Fruit fly (Drosophila melanogaster) whole organism, embryonic: ENCODE measurements around the gene CG3909.

Experiments
- B-H1 ChIP-seq: fragments of 200-800 bp; sonication (Bioruptor generic); IDR thresholded peaks from 3 replicates; pipeline ENCODE4 v1.3.6; 2022; ENCODE audit warnings: missing biosample characterization, missing genetic modification characterization
- Bdp1 ChIP-seq: fragments of 200-800 bp; sonication (Bioruptor generic); optimal IDR thresholded peaks from 3 replicates; lab custom pipeline; 2016; ENCODE audit warnings: missing biosample characterization, missing genetic modification characterization
- CG1024 ChIP-seq: fragments of 200-800 bp; sonication (Bioruptor generic); IDR thresholded peaks from 2 replicates; pipeline ENCODE4 v1.3.6; 2022; ENCODE audit warnings: missing biosample characterization, missing genetic modification characterization
- CG10979 ChIP-seq: fragments of 200-800 bp; sonication (Bioruptor generic); optimal IDR thresholded peaks from 2 replicates; lab custom pipeline; 2018; ENCODE audit warnings: missing biosample characterization, mild to moderate bottlenecking, missing genetic modification characterization, moderate library complexity
- CG12659 ChIP-seq: fragments of 200-800 bp; sonication (Bioruptor generic); optimal IDR thresholded peaks from 3 replicates; lab custom pipeline; 2017; ENCODE audit warnings: mild to moderate bottlenecking, missing biosample characterization, missing genetic modification reagents, missing genetic modification characterization
- CG13894 ChIP-seq: fragments of 200-800 bp; sonication (Bioruptor generic); optimal IDR thresholded peaks from 3 replicates; lab custom pipeline; 2018; ENCODE audit warnings: missing biosample characterization, mild to moderate bottlenecking, missing genetic modification characterization, moderate library complexity
- CG15479 ChIP-seq: fragments of 200-800 bp; sonication (Bioruptor generic); optimal IDR thresholded peaks from 3 replicates; lab custom pipeline; 2019; ENCODE audit warnings: missing biosample characterization, mild to moderate bottlenecking, missing genetic modification characterization, moderate library complexity
- CG15514 ChIP-seq: fragments of 200-800 bp; sonication (Bioruptor generic); optimal IDR thresholded peaks from 3 replicates; lab custom pipeline; 2017; ENCODE audit warnings: missing biosample characterization, missing genetic modification characterization, mild to moderate bottlenecking, moderate library complexity, missing genetic modification reagents
- CG1603 ChIP-seq: fragments of 200-800 bp; sonication (Bioruptor generic); optimal IDR thresholded peaks from 2 replicates; lab custom pipeline; 2019; ENCODE audit warnings: missing biosample characterization, mild to moderate bottlenecking, missing genetic modification characterization, moderate library complexity
- CG30403 ChIP-seq: fragments of 200-800 bp; sonication (Bioruptor generic); optimal IDR thresholded peaks from 3 replicates; lab custom pipeline; 2016; ENCODE audit warnings: missing biosample characterization, missing genetic modification characterization
- CG3065 ChIP-seq: fragments of 200-800 bp; sonication (Bioruptor generic); optimal IDR thresholded peaks from 2 replicates; lab custom pipeline; 2016; ENCODE audit warnings: missing biosample characterization, missing genetic modification characterization
- CG3281 ChIP-seq: fragments of 200-800 bp; sonication (Bioruptor generic); optimal IDR thresholded peaks from 3 replicates; lab custom pipeline; 2017; ENCODE audit warnings: missing biosample characterization, mild to moderate bottlenecking, missing genetic modification characterization
- CG42726 ChIP-seq: fragments of 200-800 bp; sonication (Bioruptor generic); IDR thresholded peaks from 2 replicates; pipeline ENCODE4 v1.3.6; 2022; ENCODE audit warnings: missing biosample characterization, missing genetic modification characterization; ENCODE audit not compliant: partially characterized antibody
- CG6175 ChIP-seq: fragments of 200-800 bp; sonication (Bioruptor generic); IDR thresholded peaks from 3 replicates; pipeline ENCODE4 v1.3.6; 2022; ENCODE audit warnings: missing biosample characterization, missing genetic modification characterization
- CG7556 ChIP-seq: fragments of 200-800 bp; sonication (Bioruptor generic); optimal IDR thresholded peaks from 2 replicates; lab custom pipeline; 2017; ENCODE audit warnings: missing biosample characterization, mild to moderate bottlenecking, missing genetic modification characterization
- CG8281 ChIP-seq: fragments of 200-800 bp; sonication (Bioruptor generic); optimal IDR thresholded peaks from 2 replicates; lab custom pipeline; 2018; ENCODE audit warnings: missing biosample characterization, mild to moderate bottlenecking, missing genetic modification characterization, moderate library complexity
- CG8944 ChIP-seq: fragments of 200-800 bp; sonication (Bioruptor generic); optimal IDR thresholded peaks from 3 replicates; lab custom pipeline; 2016; ENCODE audit warnings: missing biosample characterization, missing genetic modification characterization
- Chrac-16 ChIP-seq: fragments of 200-800 bp; sonication (Bioruptor generic); optimal IDR thresholded peaks from 3 replicates; lab custom pipeline; 2016; ENCODE audit warnings: missing biosample characterization, missing genetic modification characterization
- CoRest ChIP-seq: fragments of 200-800 bp; sonication (Bioruptor generic); optimal IDR thresholded peaks from 3 replicates; lab custom pipeline; 2018; ENCODE audit warnings: missing biosample characterization, mild to moderate bottlenecking, missing genetic modification characterization, moderate library complexity
- Gug ChIP-seq: fragments of 200-800 bp; sonication (Bioruptor generic); IDR thresholded peaks from 4 replicates; pipeline ENCODE4 v1.3.6; 2022; ENCODE audit warnings: missing biosample characterization, missing genetic modification characterization
- HLH3B ChIP-seq: fragments of 200-800 bp; sonication (Bioruptor generic); IDR thresholded peaks from 2 replicates; pipeline ENCODE4 v1.3.6; 2022; ENCODE audit warnings: missing biosample characterization, missing genetic modification characterization
- Hmr ChIP-seq: fragments of 200-800 bp; sonication (Bioruptor generic); optimal IDR thresholded peaks from 3 replicates; lab custom pipeline; 2017; ENCODE audit warnings: mild to moderate bottlenecking, missing biosample characterization, missing genetic modification reagents, missing genetic modification characterization
- NC2α ChIP-seq: fragments of 200-800 bp; sonication (Bioruptor generic); optimal IDR thresholded peaks from 2 replicates; lab custom pipeline; 2016; ENCODE audit warnings: missing biosample characterization, missing genetic modification characterization
- Pdp1 ChIP-seq, 2 experiments: fragments of 200-800 bp; sonication (Bioruptor generic); optimal IDR thresholded peaks; 3 replicates each; lab custom pipeline; 2016; ENCODE audit warnings: missing biosample characterization in 2 of 2, missing genetic modification characterization in 2 of 2, mild to moderate bottlenecking in 1 of 2, moderate library complexity in 1 of 2
- Rx ChIP-seq: fragments of 200-800 bp; sonication (Bioruptor generic); IDR thresholded peaks from 2 replicates; pipeline ENCODE4 v1.3.6; 2022; ENCODE audit warnings: missing biosample characterization, missing genetic modification characterization
- Scr ChIP-seq: fragments of 200-800 bp; sonication (Bioruptor generic); IDR thresholded peaks from 2 replicates; pipeline ENCODE4 v1.3.6; 2022; ENCODE audit warnings: missing biosample characterization, missing genetic modification characterization; ENCODE audit not compliant: partially characterized antibody
- TFAM ChIP-seq: fragments of 200-800 bp; sonication (Bioruptor generic); optimal IDR thresholded peaks from 2 replicates; lab custom pipeline; 2017; ENCODE audit warnings: missing biosample characterization, missing genetic modification characterization, inconsistent platforms
- YL-1 ChIP-seq: fragments of 200-800 bp; sonication (Bioruptor generic); optimal IDR thresholded peaks from 3 replicates; lab custom pipeline; 2017; ENCODE audit warnings: missing biosample characterization, mild to moderate bottlenecking, missing genetic modification characterization
- ash1 ChIP-seq: fragments of 200-800 bp; sonication (Bioruptor generic); optimal IDR thresholded peaks from 2 replicates; lab custom pipeline; 2018; ENCODE audit warnings: missing biosample characterization, mild to moderate bottlenecking, missing genetic modification characterization
- bsh ChIP-seq, 2 experiments: fragments of 200-800 bp; sonication (Bioruptor generic); optimal IDR thresholded peaks; 2 replicates each; lab custom pipeline; 2017 to 2018; ENCODE audit warnings: mild to moderate bottlenecking in 2 of 2, missing biosample characterization in 2 of 2, missing genetic modification characterization in 2 of 2, moderate library complexity in 1 of 2
- chn ChIP-seq: fragments of 200-800 bp; sonication (Bioruptor generic); optimal IDR thresholded peaks from 2 replicates; lab custom pipeline; 2016; ENCODE audit warnings: missing biosample characterization, missing genetic modification characterization
- corto ChIP-seq: fragments of 200-800 bp; sonication (Bioruptor generic); optimal IDR thresholded peaks from 2 replicates; lab custom pipeline; 2016; ENCODE audit warnings: missing biosample characterization, mild to moderate bottlenecking, missing genetic modification characterization, moderate library complexity
- gcm ChIP-seq: fragments of 200-800 bp; sonication (Bioruptor generic); optimal IDR thresholded peaks from 2 replicates; lab custom pipeline; 2019; ENCODE audit warnings: missing biosample characterization, mild to moderate bottlenecking, missing genetic modification characterization, moderate library complexity
- gcm2 ChIP-seq: fragments of 200-800 bp; sonication (Bioruptor generic); optimal IDR thresholded peaks from 2 replicates; lab custom pipeline; 2016; ENCODE audit warnings: missing biosample characterization, missing genetic modification characterization
- insv ChIP-seq, 2 experiments: fragments of 200-800 bp; sonication (Bioruptor generic); optimal IDR thresholded peaks; 3 replicates each; lab custom pipeline; 2016 to 2018; ENCODE audit warnings: missing biosample characterization in 2 of 2, missing genetic modification characterization in 2 of 2
- lbe ChIP-seq: fragments of 200-800 bp; sonication (Bioruptor generic); optimal IDR thresholded peaks from 2 replicates; lab custom pipeline; 2016; ENCODE audit warnings: missing biosample characterization, mild to moderate bottlenecking, missing genetic modification characterization
- lmd ChIP-seq: fragments of 200-800 bp; sonication (Bioruptor generic); IDR thresholded peaks from 2 replicates; pipeline ENCODE4 v1.3.6; 2022; ENCODE audit warnings: missing biosample characterization, missing genetic modification characterization
- pb ChIP-seq: fragments of 200-800 bp; sonication (Bioruptor generic); optimal IDR thresholded peaks from 3 replicates; lab custom pipeline; 2016; ENCODE audit warnings: missing biosample characterization, missing genetic modification characterization
- peb ChIP-seq: fragments of 200-800 bp; sonication (Bioruptor generic); IDR thresholded peaks from 2 replicates; pipeline ENCODE4 v1.3.6; 2022; ENCODE audit warnings: missing biosample characterization, missing genetic modification characterization
- pfk ChIP-seq: fragments of 200-800 bp; sonication (Bioruptor generic); optimal IDR thresholded peaks from 2 replicates; lab custom pipeline; 2018; ENCODE audit warnings: missing biosample characterization, mild to moderate bottlenecking, missing genetic modification characterization, moderate library complexity
- phol ChIP-seq: fragments of 200-800 bp; sonication (Bioruptor generic); optimal IDR thresholded peaks from 3 replicates; lab custom pipeline; 2018; ENCODE audit warnings: missing biosample characterization, mild to moderate bottlenecking, missing genetic modification characterization, moderate library complexity
- pita ChIP-seq: fragments of 200-800 bp; sonication (Bioruptor generic); optimal IDR thresholded peaks from 2 replicates; lab custom pipeline; 2017; ENCODE audit warnings: missing biosample characterization, mild to moderate bottlenecking, missing genetic modification characterization
- prd ChIP-seq, 3 experiments: fragments of >200 bp in 2 of 3; fragments of 200-800 bp in 1 of 3; sonication (Bioruptor generic) in 1 of 3; optimal IDR thresholded peaks in 2 of 3; IDR thresholded peaks in 1 of 3; 2 replicates in 2 of 3; 3 replicates in 1 of 3; pipeline versions ENCODE4 v1.3.6 to Lab custom; 2017 to 2022; ENCODE audit warnings: missing biosample characterization in 1 of 3, missing genetic modification characterization in 1 of 3
- sqz ChIP-seq: fragments of 200-800 bp; sonication (Bioruptor generic); optimal IDR thresholded peaks from 3 replicates; lab custom pipeline; 2018; ENCODE audit warnings: missing biosample characterization, mild to moderate bottlenecking, missing genetic modification characterization
- sr ChIP-seq: fragments of 200-800 bp; sonication (Bioruptor generic); IDR thresholded peaks from 3 replicates; pipeline ENCODE4 v1.3.6; 2022; ENCODE audit warnings: missing biosample characterization, missing genetic modification characterization
- toy ChIP-seq: fragments of 200-800 bp; sonication (Bioruptor generic); IDR thresholded peaks from 2 replicates; pipeline ENCODE4 v1.3.6; 2022; ENCODE audit warnings: missing biosample characterization, missing genetic modification characterization
- twi ChIP-seq: fragments of 200-800 bp; optimal IDR thresholded peaks from 2 replicates; lab custom pipeline; 2019; ENCODE audit warnings: missing biosample characterization, mild to moderate bottlenecking, missing genetic modification characterization, moderate library complexity
- yki ChIP-seq: fragments of >200 bp; optimal IDR thresholded peaks from 3 replicates; lab custom pipeline; 2018
- zf30C ChIP-seq: fragments of 200-800 bp; sonication (Bioruptor generic); optimal IDR thresholded peaks from 3 replicates; lab custom pipeline; 2018; ENCODE audit warnings: missing biosample characterization, mild to moderate bottlenecking, missing genetic modification characterization
- zfh2 ChIP-seq: fragments of 200-800 bp; sonication (Bioruptor generic); optimal IDR thresholded peaks from 2 replicates; lab custom pipeline; 2016; ENCODE audit warnings: missing biosample characterization, missing genetic modification characterization

Gene CG3909

dm6 chr3R:10082549-10083075, 39.5 kb downstream of the CG3909 start (continued):
- TF ChIP-seq bsh (GFP tag; optimal IDR thresholded peaks at IDR 0.05; lab: Kevin White, UChicago): peak; percentile 21 to 83
- TF ChIP-seq CG12659 (GFP tag; lab: Kevin White, UChicago): no peak
- peak; percentile 73 for TF ChIP-seq corto
- no peak for TF ChIP-seq ash1 (GFP tag; lab: Kevin White, UChicago)
- no peak for TF ChIP-seq CG15479 (GFP tag; lab: Kevin White, UChicago)
- TF ChIP-seq twi (tag; lab: Kevin White, UChicago): no peak
- no peak for TF ChIP-seq CG30403 (GFP tag; lab: Kevin White, UChicago)
- no peak for TF ChIP-seq zf30C (GFP tag; lab: Kevin White, UChicago)
- no peak for TF ChIP-seq gcm2 (GFP tag; lab: Kevin White, UChicago)
- no peak for TF ChIP-seq CG42726 (GFP tag; lab: Robert Waterston, UW)
- TF ChIP-seq phol: peak; percentile 2
- TF ChIP-seq CG8281 (tag; lab: Kevin White, UChicago): no peak
- no peak for TF ChIP-seq Gug (GFP tag; lab: Robert Waterston, UW)
- no peak for TF ChIP-seq CoRest (tag; lab: Kevin White, UChicago)
- TF ChIP-seq sqz (GFP tag; lab: Kevin White, UChicago): no peak
- no peak for TF ChIP-seq CG8944
- no peak for TF ChIP-seq TFAM (GFP tag; lab: Kevin White, UChicago)
- no peak for TF ChIP-seq B-H1
- TF ChIP-seq pita (GFP tag; lab: Kevin White, UChicago): no peak
- TF ChIP-seq CG1603 (tag; lab: Kevin White, UChicago): peak; percentile 3
- TF ChIP-seq CG3281 (GFP tag; lab: Kevin White, UChicago): no peak
- TF ChIP-seq lbe (GFP tag; lab: Kevin White, UChicago): peak; percentile 82
- TF ChIP-seq prd (optimal IDR thresholded peaks at IDR 0.05; lab: Kevin White, UChicago): no peak
- TF ChIP-seq prd (GFP tag; IDR thresholded peaks at IDR 0.05; lab: Robert Waterston, UW): peak; percentile 20; the same call in 1 of the 3 replicates
- TF ChIP-seq CG10979 (tag; lab: Kevin White, UChicago): peak; percentile 25
- TF ChIP-seq NC2α (GFP tag; lab: Kevin White, UChicago): no peak
- TF ChIP-seq Pdp1 (GFP tag; optimal IDR thresholded peaks at IDR 0.05; lab: Kevin White, UChicago): peak in 1 of 2 experiments; percentile 73
- no peak for TF ChIP-seq Rx
- TF ChIP-seq peb (GFP tag; lab: Robert Waterston, UW): no peak
- TF ChIP-seq lmd (GFP tag; lab: Robert Waterston, UW): peak; percentile 10; the same call in 1 of the 2 replicates
- TF ChIP-seq gcm (GFP tag; lab: Kevin White, UChicago): no peak
- TF ChIP-seq CG1024 (GFP tag; lab: Robert Waterston, UW): no peak
- TF ChIP-seq CG3065 (GFP tag; lab: Kevin White, UChicago): no peak
- no peak for TF ChIP-seq sr
- no peak for TF ChIP-seq chn (GFP tag; lab: Kevin White, UChicago)
- TF ChIP-seq Hmr: no peak
- TF ChIP-seq YL-1: no peak
- TF ChIP-seq CG15514 (GFP tag; lab: Kevin White, UChicago): no peak
- no peak for TF ChIP-seq Scr
- TF ChIP-seq CG6175 (GFP tag; lab: Robert Waterston, UW): no peak
- TF ChIP-seq CG7556: no peak
- TF ChIP-seq toy (GFP tag; lab: Robert Waterston, UW): no peak
- TF ChIP-seq Chrac-16 (GFP tag; lab: Kevin White, UChicago): no peak
- no peak for TF ChIP-seq insv (GFP tag; optimal IDR thresholded peaks at IDR 0.05; lab: Kevin White, UChicago)
- TF ChIP-seq zfh2: no peak
- no peak for TF ChIP-seq pfk (GFP tag; lab: Kevin White, UChicago)
- no peak for TF ChIP-seq pb (GFP tag; lab: Kevin White, UChicago)
- no peak for TF ChIP-seq HLH3B
- TF ChIP-seq Bdp1: no peak
- TF ChIP-seq CG13894 (tag; lab: Kevin White, UChicago): no peak
- TF ChIP-seq yki: no peak
